Worm (Caenorhabditis elegans) whole organism, L4 larva: ENCODE results near the gene cest-24.
A peak's percentile ranks its signal among the peaks of the same experiment; 100 is the strongest.

Experiments
- D1046.2 ChIP-seq: fragments of 200-800 bp; sonication (Bioruptor generic); IDR thresholded peaks from 2 replicates; pipeline ENCODE4 v1.3.6; 2022; ENCODE audit warnings: missing genetic modification characterization, missing compliant biosample characterization
- Y48G9A.11 ChIP-seq: fragments of 200-800 bp; sonication (Bioruptor generic); IDR thresholded peaks from 2 replicates; pipeline ENCODE4 v1.3.6; 2022; ENCODE audit warnings: missing genetic modification reagents, missing genetic modification characterization, missing compliant biosample characterization
- aha-1 ChIP-seq: fragments of 150-350 bp; peaks from one replicate; lab custom pipeline; 2014; ENCODE audit warnings: missing biosample characterization, missing genetic modification characterization
- ama-1 ChIP-seq: fragments of 150-350 bp; optimal IDR thresholded peaks from 2 replicates; lab custom pipeline; 2014; ENCODE audit warnings: inconsistent platforms, mixed read lengths
- lin-15B ChIP-seq: fragments of 150-350 bp; sonication (generic microtip); optimal IDR thresholded peaks from 3 replicates; lab custom pipeline; 2014; ENCODE audit warnings: missing biosample characterization, missing genetic modification characterization
- lin-29 ChIP-seq: fragments of 200-800 bp; sonication (Bioruptor generic); IDR thresholded peaks from 2 replicates; pipeline ENCODE4 v1.3.6; 2022; ENCODE audit warnings: missing genetic modification reagents, missing genetic modification characterization, missing compliant biosample characterization
- lsy-2 ChIP-seq, 2 experiments: fragments of 150-350 bp in 1 of 2; sonication (generic microtip) in 1 of 2; optimal IDR thresholded peaks; 2 replicates each; lab custom pipeline; 2014 to 2017; ENCODE audit warnings: missing biosample characterization in 2 of 2, missing genetic modification characterization in 2 of 2
- mdt-29 ChIP-seq: fragments of 200-800 bp; sonication (Bioruptor generic); IDR thresholded peaks from 2 replicates; pipeline ENCODE4 v1.3.6; 2022; ENCODE audit warnings: missing genetic modification reagents, missing genetic modification characterization, missing compliant biosample characterization
- mep-1 ChIP-seq: fragments of 150-350 bp; sonication (generic microtip); optimal IDR thresholded peaks from 3 replicates; lab custom pipeline; 2014; ENCODE audit warnings: missing biosample characterization, missing genetic modification characterization
- mes-2 ChIP-seq: sonication (generic microtip); optimal IDR thresholded peaks from 2 replicates; lab custom pipeline; 2016; ENCODE audit warnings: missing genotype, mild to moderate bottlenecking, missing genetic modification characterization, missing compliant biosample characterization; ENCODE audit not compliant: poor library complexity, severe bottlenecking
- nhr-102 ChIP-seq: sonication (generic microtip); optimal IDR thresholded peaks from 2 replicates; lab custom pipeline; 2016; ENCODE audit warnings: mild to moderate bottlenecking, missing genetic modification characterization, moderate library complexity, missing compliant biosample characterization
- nhr-25 ChIP-seq: sonication (generic microtip); optimal IDR thresholded peaks from 2 replicates; lab custom pipeline; 2017; ENCODE audit warnings: missing genetic modification characterization, mild to moderate bottlenecking, missing compliant biosample characterization, antibody characterized with exemption, moderate library complexity, borderline replicate concordance; ENCODE audit not compliant: insufficient read depth
- nhr-28 ChIP-seq: fragments of 150-350 bp; optimal IDR thresholded peaks from 2 replicates; lab custom pipeline; 2014; ENCODE audit warnings: missing biosample characterization, missing genetic modification characterization
- nhr-48 ChIP-seq: sonication (generic microtip); optimal IDR thresholded peaks from 2 replicates; lab custom pipeline; 2016; ENCODE audit warnings: mild to moderate bottlenecking, missing genetic modification characterization, missing compliant biosample characterization
- set-16 ChIP-seq: fragments of 200-800 bp; sonication (Bioruptor generic); IDR thresholded peaks from 2 replicates; pipeline ENCODE4 v1.3.6; 2022; ENCODE audit warnings: missing genetic modification reagents, missing genetic modification characterization, missing compliant biosample characterization
- tag-97 ChIP-seq: fragments of 200-800 bp; sonication (Bioruptor generic); IDR thresholded peaks from 2 replicates; pipeline ENCODE4 v1.3.6; 2022; ENCODE audit warnings: missing genetic modification characterization, missing compliant biosample characterization

The cest-24 gene

DNA sequence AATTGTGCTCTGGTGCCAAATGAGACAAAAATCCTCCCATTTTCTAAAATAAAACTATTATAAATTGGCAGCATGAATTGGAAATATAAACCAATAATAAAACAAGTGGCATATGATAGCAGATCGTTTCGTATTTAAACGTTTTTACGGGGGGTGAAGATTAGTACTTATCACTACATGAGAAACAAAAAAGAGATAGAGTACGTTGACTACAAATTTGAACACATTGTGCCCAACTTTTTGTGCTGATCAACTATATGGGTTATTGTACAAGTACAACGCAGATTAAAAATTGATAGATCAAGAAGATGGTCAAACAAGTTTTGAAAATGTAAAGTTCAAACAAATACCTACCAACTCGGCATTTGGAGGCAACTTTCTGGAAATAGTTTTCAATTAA is 51.8 kb downstream of the cest-24 start:
- TF ChIP-seq nhr-28 (tag; lab: Kevin White, UChicago) (peak; percentile 93), tag-97 (GFP tag; lab: Robert Waterston, UW) (no peak), ama-1 (lab: Kevin White, UChicago) (no peak), mep-1 (tag; lab: Kevin White, UChicago) (no peak), set-16 (GFP tag; lab: Robert Waterston, UW) (no peak), mdt-29 (GFP tag; lab: Robert Waterston, UW) (no peak), lsy-2 (tag; optimal IDR thresholded peaks at IDR 0.05; lab: Kevin White, UChicago) (no peak)
- TF ChIP-seq, all 104 proteins: peak for 1

DNA sequence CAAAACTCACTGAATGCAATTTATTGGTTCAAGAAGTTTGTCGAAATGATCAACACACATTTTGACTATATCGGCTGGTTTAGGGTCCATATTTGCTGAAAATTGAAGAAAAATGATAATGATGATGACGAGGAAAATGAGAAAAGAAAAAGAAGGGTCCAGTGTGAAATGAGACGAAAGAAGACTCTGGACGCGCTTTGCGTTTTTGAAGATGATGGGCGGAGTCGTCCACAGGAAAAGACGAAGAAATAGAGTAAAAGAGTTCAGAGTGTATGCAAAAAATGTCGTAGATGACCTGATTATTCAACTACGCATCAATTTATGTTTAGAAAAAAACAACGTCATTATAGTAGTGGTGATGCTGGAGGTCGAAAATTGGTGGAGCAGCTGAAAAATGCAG is 58.1 kb downstream of the cest-24 start, which contains the start of gene F13H6.5:
F13H6.5 (minus strand) TSS at position 101 of the 400 bp plus-strand sequence.
- TF ChIP-seq nhr-48, result no peak
- TF ChIP-seq nhr-102 (tag; lab: Kevin White, UChicago), result no peak
- TF ChIP-seq lin-29, result no peak
- no peak for TF ChIP-seq nhr-25 (tag; lab: Kevin White, UChicago)
- no peak for TF ChIP-seq Y48G9A.11
- no peak for TF ChIP-seq lin-15B (tag; lab: Kevin White, UChicago)
- TF ChIP-seq aha-1 (tag; lab: Kevin White, UChicago), result no peak
- TF ChIP-seq D1046.2, result no peak
- TF ChIP-seq mes-2 (tag; lab: Kevin White, UChicago), result no peak
